Fruit fly (Drosophila melanogaster) whole organism, prepupa: ENCODE measurements around the gene CG11369.

Experiments
- CG11762 ChIP-seq: fragments of 200-800 bp; sonication (Bioruptor generic); optimal IDR thresholded peaks from 3 replicates; lab custom pipeline; 2016; ENCODE audit warnings: missing biosample characterization, missing genetic modification characterization; ENCODE audit not compliant: insufficient read depth
- CG11902 ChIP-seq: fragments of 200-800 bp; sonication (Bioruptor generic); optimal IDR thresholded peaks from 3 replicates; lab custom pipeline; 2016; ENCODE audit warnings: missing biosample characterization, missing genetic modification characterization
- CG4318 ChIP-seq: fragments of 200-800 bp; sonication (Bioruptor generic); optimal IDR thresholded peaks from 3 replicates; lab custom pipeline; 2017; ENCODE audit warnings: missing biosample characterization, mild to moderate bottlenecking, missing genetic modification characterization
- CG6276 ChIP-seq: fragments of 200-800 bp; sonication (Bioruptor generic); optimal IDR thresholded peaks from 2 replicates; lab custom pipeline; 2017; ENCODE audit warnings: missing biosample characterization, mild to moderate bottlenecking, missing genetic modification characterization
- CG8319 ChIP-seq: fragments of 200-800 bp; sonication (Bioruptor generic); optimal IDR thresholded peaks from 3 replicates; lab custom pipeline; 2016; ENCODE audit warnings: missing biosample characterization, missing genetic modification characterization
- Eip75B ChIP-seq: fragments of 200-800 bp; sonication (Bioruptor generic); optimal IDR thresholded peaks from 3 replicates; lab custom pipeline; 2016; ENCODE audit warnings: missing biosample characterization, missing genetic modification characterization
- Eip78C ChIP-seq: fragments of 200-800 bp; sonication (Bioruptor generic); peaks from one replicate; lab custom pipeline; 2016; ENCODE audit warnings: missing biosample characterization, missing genetic modification characterization
- Gug ChIP-seq: fragments of 200-800 bp; sonication (Bioruptor generic); IDR thresholded peaks from 2 replicates; pipeline ENCODE4 v1.3.6; 2022; ENCODE audit warnings: missing biosample characterization, missing genetic modification characterization
- Lpt ChIP-seq: fragments of 200-800 bp; sonication (Bioruptor generic); optimal IDR thresholded peaks from 3 replicates; lab custom pipeline; 2016; ENCODE audit warnings: missing biosample characterization, missing genetic modification characterization
- OdsH ChIP-seq: fragments of 200-800 bp; sonication (Bioruptor generic); optimal IDR thresholded peaks from 3 replicates; lab custom pipeline; 2016; ENCODE audit warnings: missing biosample characterization, missing genetic modification characterization
- Smox ChIP-seq: fragments of 200-800 bp; sonication (Bioruptor generic); optimal IDR thresholded peaks from 3 replicates; lab custom pipeline; 2016; ENCODE audit warnings: missing biosample characterization, missing genetic modification characterization

dm6 chrX:7541455-7541797 lies 32.7 kb upstream of the CG11369 start:
- TF ChIP-seq Lpt (GFP tag; lab: Kevin White, UChicago): no peak
- TF ChIP-seq CG4318 (GFP tag; lab: Kevin White, UChicago): no peak
- TF ChIP-seq Eip75B (GFP tag; lab: Kevin White, UChicago): peak; percentile 42
- TF ChIP-seq CG8319 (GFP tag; lab: Kevin White, UChicago): no peak
- TF ChIP-seq OdsH (GFP tag; lab: Kevin White, UChicago): peak; percentile 34
- peak; percentile 21 for TF ChIP-seq CG11902 (GFP tag; lab: Kevin White, UChicago)
- TF ChIP-seq CG6276 (GFP tag; lab: Kevin White, UChicago): no peak
- TF ChIP-seq Smox: peak; percentile 61
- TF ChIP-seq Eip78C (GFP tag; lab: Kevin White, UChicago): peak; percentile 76
- no peak for TF ChIP-seq CG11762 (GFP tag; lab: Kevin White, UChicago)
- TF ChIP-seq Gug (GFP tag; lab: Robert Waterston, UW): no peak
